Worm (Caenorhabditis elegans): ENCODE data around the gene glb-7.

DNA sequence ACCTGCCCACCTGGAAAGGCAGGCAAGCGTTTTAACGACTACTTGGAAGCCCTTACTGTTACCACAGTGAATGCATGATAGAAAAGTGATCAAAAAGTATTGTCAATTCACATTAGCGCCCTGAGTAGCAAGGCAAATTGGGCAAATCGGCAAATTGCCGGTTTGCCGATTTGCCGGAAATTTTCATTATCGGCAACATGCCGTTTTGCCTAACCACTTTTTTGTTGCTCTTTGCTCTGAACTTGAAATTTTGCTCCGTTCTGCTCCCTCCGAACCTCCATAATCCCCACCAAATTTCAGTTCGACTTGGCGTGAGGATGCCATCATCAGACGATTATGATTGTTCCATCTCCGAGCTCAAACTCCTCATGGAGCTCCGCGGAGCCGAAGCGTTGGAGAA lies 38.9 kb upstream of the glb-7 start, which contains the start of gene mca-2:
- TF ChIP-seq lin-39 (tag; optimal IDR thresholded peaks at IDR 0.05) (no peak), ztf-11 (tag; optimal IDR thresholded peaks at IDR 0.05) (no peak), nhr-76 (tag; optimal IDR thresholded peaks at IDR 0.05) (no peak), ceh-82 (tag; optimal IDR thresholded peaks at IDR 0.05) (no peak), ZK546.5 (tag; optimal IDR thresholded peaks at IDR 0.05) (no peak), fkh-2 (tag; optimal IDR thresholded peaks at IDR 0.05) (no peak), nhr-11 (tag; optimal IDR thresholded peaks at IDR 0.05) (no peak), egl-27 (tag; optimal IDR thresholded peaks at IDR 0.05) (no peak), nfya-1 (tag; optimal IDR thresholded peaks at IDR 0.05; ENCODE audit: insufficient read depth) (no peak), nhr-23 (tag; optimal IDR thresholded peaks at IDR 0.05) (no peak), nhr-12 (tag; optimal IDR thresholded peaks at IDR 0.05) (no peak), fos-1 (tag; optimal IDR thresholded peaks at IDR 0.05) (no peak), jun-1 (tag; optimal IDR thresholded peaks at IDR 0.05) (no peak)

Data from whole organism, L3 larva.